Fruit fly (Drosophila melanogaster) whole organism, embryonic: ENCODE data around the gene CG4461.
A peak's percentile ranks its signal among the peaks of the same experiment; 100 is the strongest.

Source experiments
- ATbp ChIP-seq: fragments of 200-800 bp; sonication (Bioruptor generic); optimal IDR thresholded peaks from 2 replicates; lab custom pipeline; 2017; ENCODE audit warnings: missing biosample characterization, mild to moderate bottlenecking, missing genetic modification characterization, missing genetic modification reagents
- Blimp-1 ChIP-seq: fragments of 200-800 bp; sonication (Bioruptor generic); optimal IDR thresholded peaks from 3 replicates; lab custom pipeline; 2018; ENCODE audit warnings: missing biosample characterization, missing genetic modification characterization, mild to moderate bottlenecking, moderate library complexity, missing genetic modification reagents
- Bteb2 ChIP-seq: fragments of 200-800 bp; sonication (Bioruptor generic); optimal IDR thresholded peaks from 2 replicates; lab custom pipeline; 2016; ENCODE audit warnings: missing biosample characterization, missing genetic modification characterization
- CG10147 ChIP-seq: fragments of 200-800 bp; sonication (Bioruptor generic); optimal IDR thresholded peaks from 2 replicates; lab custom pipeline; 2019; ENCODE audit warnings: missing biosample characterization, mild to moderate bottlenecking, missing genetic modification characterization, moderate library complexity
- CG10321 ChIP-seq: fragments of 200-800 bp; sonication (Bioruptor generic); IDR thresholded peaks from 2 replicates; pipeline ENCODE4 v1.3.6; 2022; ENCODE audit warnings: missing biosample characterization, missing genetic modification characterization
- CG10366 ChIP-seq: fragments of 200-800 bp; sonication (Bioruptor generic); IDR thresholded peaks from 2 replicates; pipeline ENCODE4 v1.3.6; 2022; ENCODE audit warnings: missing biosample characterization, missing genetic modification characterization
- CG10959 ChIP-seq: fragments of 200-800 bp; sonication (Bioruptor generic); IDR thresholded peaks from 2 replicates; pipeline ENCODE4 v1.3.6; 2022; ENCODE audit warnings: missing biosample characterization, missing genetic modification characterization
- CG15601 ChIP-seq: fragments of 200-800 bp; sonication (Bioruptor generic); optimal IDR thresholded peaks from 3 replicates; lab custom pipeline; 2019; ENCODE audit warnings: missing biosample characterization, mild to moderate bottlenecking, missing genetic modification characterization, moderate library complexity
- CG15696 ChIP-seq: fragments of 200-800 bp; sonication (Bioruptor generic); optimal IDR thresholded peaks from 2 replicates; lab custom pipeline; 2019; ENCODE audit warnings: missing biosample characterization, mild to moderate bottlenecking, missing genetic modification characterization, moderate library complexity
- CG1603 ChIP-seq: fragments of 200-800 bp; sonication (Bioruptor generic); optimal IDR thresholded peaks from 2 replicates; lab custom pipeline; 2019; ENCODE audit warnings: missing biosample characterization, mild to moderate bottlenecking, missing genetic modification characterization, moderate library complexity
- CG18262 ChIP-seq: fragments of 200-800 bp; optimal IDR thresholded peaks from 3 replicates; lab custom pipeline; 2019; ENCODE audit warnings: missing biosample characterization, mild to moderate bottlenecking, missing genetic modification characterization, moderate library complexity
- CG2678 ChIP-seq: fragments of 200-800 bp; sonication (Bioruptor generic); optimal IDR thresholded peaks from 3 replicates; lab custom pipeline; 2019; ENCODE audit warnings: missing biosample characterization, mild to moderate bottlenecking, missing genetic modification characterization, moderate library complexity
- CG3407 ChIP-seq: fragments of 200-800 bp; sonication (Bioruptor generic); optimal IDR thresholded peaks from 2 replicates; lab custom pipeline; 2018; ENCODE audit warnings: missing biosample characterization, mild to moderate bottlenecking, missing genetic modification characterization
- CG42726 ChIP-seq: fragments of 200-800 bp; sonication (Bioruptor generic); IDR thresholded peaks from 2 replicates; pipeline ENCODE4 v1.3.6; 2022; ENCODE audit warnings: missing biosample characterization, missing genetic modification characterization; ENCODE audit not compliant: partially characterized antibody
- CG4360 ChIP-seq: fragments of 200-800 bp; sonication (Bioruptor generic); IDR thresholded peaks from 2 replicates; pipeline ENCODE4 v1.3.6; 2022; ENCODE audit warnings: missing biosample characterization, missing genetic modification characterization
- CG4854 ChIP-seq: fragments of 200-800 bp; sonication (Bioruptor generic); optimal IDR thresholded peaks from 2 replicates; lab custom pipeline; 2016; ENCODE audit warnings: missing biosample characterization, missing genetic modification characterization, inconsistent platforms
- CG7372 ChIP-seq: fragments of 200-800 bp; sonication (Bioruptor generic); IDR thresholded peaks from 2 replicates; pipeline ENCODE4 v1.3.6; 2022; ENCODE audit warnings: missing biosample characterization, missing genetic modification characterization
- CG7987 ChIP-seq: fragments of 200-800 bp; sonication (Bioruptor generic); optimal IDR thresholded peaks from 2 replicates; lab custom pipeline; 2018; ENCODE audit warnings: missing biosample characterization, mild to moderate bottlenecking, missing genetic modification characterization, moderate library complexity
- CHES-1-like ChIP-seq: fragments of 200-800 bp; sonication (Bioruptor generic); optimal IDR thresholded peaks from 2 replicates; lab custom pipeline; 2016; ENCODE audit warnings: missing biosample characterization, missing genetic modification characterization
- CrebB ChIP-seq: fragments of 200-800 bp; sonication (Bioruptor generic); optimal IDR thresholded peaks from 3 replicates; lab custom pipeline; 2018; ENCODE audit warnings: missing biosample characterization, mild to moderate bottlenecking, missing genetic modification characterization
- E2f2 ChIP-seq: fragments of 200-800 bp; sonication (Bioruptor generic); IDR thresholded peaks from 2 replicates; pipeline ENCODE4 v1.3.6; 2022; ENCODE audit warnings: missing biosample characterization, missing genetic modification characterization
- HLH3B ChIP-seq: fragments of 200-800 bp; sonication (Bioruptor generic); IDR thresholded peaks from 2 replicates; pipeline ENCODE4 v1.3.6; 2022; ENCODE audit warnings: missing biosample characterization, missing genetic modification characterization
- HLH4C ChIP-seq: fragments of 200-800 bp; sonication (Bioruptor generic); IDR thresholded peaks from 3 replicates; pipeline ENCODE4 v1.3.6; 2022; ENCODE audit warnings: missing biosample characterization, missing genetic modification characterization; ENCODE audit not compliant: partially characterized antibody
- HLH54F ChIP-seq: fragments of 200-800 bp; sonication (Bioruptor generic); optimal IDR thresholded peaks from 3 replicates; lab custom pipeline; 2016; ENCODE audit warnings: missing biosample characterization, missing genetic modification characterization
- PHDP ChIP-seq: fragments of 200-800 bp; sonication (Bioruptor generic); optimal IDR thresholded peaks from 3 replicates; lab custom pipeline; 2018; ENCODE audit warnings: missing biosample characterization, mild to moderate bottlenecking, missing genetic modification characterization, moderate library complexity
- Rfx ChIP-seq: fragments of 200-800 bp; sonication (Bioruptor generic); IDR thresholded peaks from 2 replicates; pipeline ENCODE4 v1.3.6; 2022; ENCODE audit warnings: missing biosample characterization, missing genetic modification characterization
- Side ChIP-seq: fragments of 200-800 bp; sonication (Bioruptor generic); optimal IDR thresholded peaks from 2 replicates; lab custom pipeline; 2016; ENCODE audit warnings: missing biosample characterization, missing genetic modification characterization
- ap ChIP-seq: fragments of 200-800 bp; sonication (Bioruptor generic); IDR thresholded peaks from 2 replicates; pipeline ENCODE4 v1.3.6; 2022; ENCODE audit warnings: missing biosample characterization, missing genetic modification characterization
- ase ChIP-seq: fragments of 200-800 bp; sonication (Bioruptor generic); IDR thresholded peaks from 3 replicates; pipeline ENCODE4 v1.3.6; 2022; ENCODE audit warnings: missing biosample characterization, missing genetic modification characterization
- ato ChIP-seq: fragments of 200-800 bp; sonication (Bioruptor generic); IDR thresholded peaks from 2 replicates; pipeline ENCODE4 v1.3.6; 2022; ENCODE audit warnings: missing biosample characterization, missing genetic modification characterization; ENCODE audit not compliant: partially characterized antibody
- br ChIP-seq: fragments of >200 bp; optimal IDR thresholded peaks from 2 replicates; lab custom pipeline; 2017
- cad ChIP-seq: fragments of >200 bp; optimal IDR thresholded peaks from 2 replicates; lab custom pipeline; 2017; ENCODE audit warnings: missing biosample characterization, missing genetic modification characterization
- chn ChIP-seq: fragments of 200-800 bp; sonication (Bioruptor generic); optimal IDR thresholded peaks from 2 replicates; lab custom pipeline; 2016; ENCODE audit warnings: missing biosample characterization, missing genetic modification characterization
- cwo ChIP-seq: fragments of 200-800 bp; sonication (Bioruptor generic); optimal IDR thresholded peaks from 3 replicates; lab custom pipeline; 2017; ENCODE audit warnings: missing biosample characterization, missing genetic modification characterization, mild to moderate bottlenecking, moderate library complexity, missing genetic modification reagents
- dan ChIP-seq: fragments of 200-800 bp; sonication (Bioruptor generic); IDR thresholded peaks from 2 replicates; pipeline ENCODE4 v1.3.6; 2022; ENCODE audit warnings: missing biosample characterization, missing genetic modification characterization
- dmrt99B ChIP-seq: fragments of 200-800 bp; sonication (Bioruptor generic); optimal IDR thresholded peaks from 2 replicates; lab custom pipeline; 2018; ENCODE audit warnings: missing biosample characterization, mild to moderate bottlenecking, missing genetic modification characterization, moderate library complexity
- exex ChIP-seq: fragments of 200-800 bp; sonication (Bioruptor generic); optimal IDR thresholded peaks from 4 replicates; lab custom pipeline; 2018; ENCODE audit warnings: missing biosample characterization, mild to moderate bottlenecking, missing genetic modification characterization, moderate library complexity
- gcm2 ChIP-seq: fragments of 200-800 bp; sonication (Bioruptor generic); optimal IDR thresholded peaks from 2 replicates; lab custom pipeline; 2016; ENCODE audit warnings: missing biosample characterization, missing genetic modification characterization
- grn ChIP-seq: fragments of 200-800 bp; sonication (Bioruptor generic); optimal IDR thresholded peaks from 3 replicates; lab custom pipeline; 2017; ENCODE audit warnings: missing biosample characterization, missing genetic modification characterization
- kah ChIP-seq: fragments of 200-800 bp; sonication (Bioruptor generic); optimal IDR thresholded peaks from 2 replicates; lab custom pipeline; 2018; ENCODE audit warnings: missing biosample characterization, mild to moderate bottlenecking, missing genetic modification characterization
- lab ChIP-seq: fragments of 200-800 bp; sonication (Bioruptor generic); optimal IDR thresholded peaks from 3 replicates; lab custom pipeline; 2017; ENCODE audit warnings: missing biosample characterization, missing genetic modification characterization, mild to moderate bottlenecking, moderate library complexity, missing genetic modification reagents
- nom ChIP-seq: fragments of 200-800 bp; sonication (Bioruptor generic); optimal IDR thresholded peaks from 2 replicates; lab custom pipeline; 2017; ENCODE audit warnings: missing biosample characterization, missing genetic modification characterization, mild to moderate bottlenecking, moderate library complexity, missing genetic modification reagents
- pb ChIP-seq: fragments of 200-800 bp; sonication (Bioruptor generic); optimal IDR thresholded peaks from 3 replicates; lab custom pipeline; 2016; ENCODE audit warnings: missing biosample characterization, missing genetic modification characterization
- peb ChIP-seq: fragments of 200-800 bp; sonication (Bioruptor generic); IDR thresholded peaks from 2 replicates; pipeline ENCODE4 v1.3.6; 2022; ENCODE audit warnings: missing biosample characterization, missing genetic modification characterization
- pzg ChIP-seq: fragments of 200-800 bp; sonication (Bioruptor generic); optimal IDR thresholded peaks from 3 replicates; lab custom pipeline; 2018; ENCODE audit warnings: missing biosample characterization, mild to moderate bottlenecking, missing genetic modification characterization, moderate library complexity
- scrt ChIP-seq: fragments of 200-800 bp; sonication (Bioruptor generic); optimal IDR thresholded peaks from 2 replicates; lab custom pipeline; 2018; ENCODE audit warnings: missing biosample characterization, mild to moderate bottlenecking, missing genetic modification characterization, moderate library complexity
- sens ChIP-seq: fragments of 200-800 bp; sonication (Bioruptor generic); peaks from one replicate; lab custom pipeline; 2016; ENCODE audit warnings: missing biosample characterization, missing genetic modification characterization
- shn ChIP-seq: fragments of 200-800 bp; sonication (Bioruptor generic); optimal IDR thresholded peaks from 3 replicates; lab custom pipeline; 2016; ENCODE audit warnings: missing biosample characterization, missing genetic modification characterization
- sima ChIP-seq: fragments of 200-800 bp; sonication (Bioruptor generic); optimal IDR thresholded peaks from 2 replicates; lab custom pipeline; 2016; ENCODE audit warnings: missing biosample characterization, missing genetic modification characterization
- wek ChIP-seq: fragments of 200-800 bp; sonication (Bioruptor generic); optimal IDR thresholded peaks from 3 replicates; lab custom pipeline; 2018; ENCODE audit warnings: missing biosample characterization, mild to moderate bottlenecking, missing genetic modification characterization, moderate library complexity
- z ChIP-seq: fragments of 200-800 bp; sonication (Bioruptor generic); IDR thresholded peaks from 3 replicates; pipeline ENCODE4 v1.3.6; 2022; ENCODE audit warnings: missing biosample characterization, missing genetic modification characterization

CG4461 gene

DNA sequence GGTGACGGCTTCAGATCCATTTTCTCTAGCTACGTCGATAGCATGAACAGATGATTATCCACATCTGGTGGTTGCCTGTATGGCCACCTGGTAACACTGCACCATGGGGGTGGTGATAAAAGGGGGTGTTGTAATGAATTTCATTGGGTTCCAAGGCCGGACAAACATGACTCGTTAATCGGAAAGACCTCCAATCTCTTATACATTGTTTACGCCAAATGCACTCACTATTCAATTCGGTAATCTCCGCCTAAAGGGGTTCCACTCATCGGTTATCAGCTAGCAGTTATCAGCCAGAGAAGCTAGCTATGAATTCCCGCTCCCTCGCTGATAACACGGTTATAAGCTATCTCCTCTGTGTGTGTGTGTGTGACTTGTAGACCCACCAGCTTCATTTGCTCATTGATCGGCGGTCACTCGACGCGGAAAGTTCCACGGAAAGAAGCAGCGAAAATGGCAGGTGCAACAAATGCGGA, 15.0 kb upstream of the CG4461 start, which contains the start of gene Pdxk (continued):
- no peak for TF ChIP-seq ATbp (GFP tag; lab: Kevin White, UChicago)
- TF ChIP-seq CG10321 = no peak
- peak; percentile 49 for TF ChIP-seq CG1603 (tag; lab: Kevin White, UChicago)
- TF ChIP-seq CG10959 (GFP tag; lab: Robert Waterston, UW) = no peak
- peak; percentile 59 for TF ChIP-seq chn (GFP tag; lab: Kevin White, UChicago)
- TF ChIP-seq Bteb2 (GFP tag; lab: Kevin White, UChicago) = no peak
- TF ChIP-seq grn (GFP tag; lab: Kevin White, UChicago) = peak; percentile 71
- no peak for TF ChIP-seq HLH3B
- TF ChIP-seq Blimp-1 (GFP tag; lab: Kevin White, UChicago) = no peak
- peak; percentile 37; the same call in 1 of the 2 replicates for TF ChIP-seq E2f2 (GFP tag; lab: Robert Waterston, UW)
- TF ChIP-seq peb (GFP tag; lab: Robert Waterston, UW) = no peak
- no peak for TF ChIP-seq dan (GFP tag; lab: Robert Waterston, UW)
- peak; percentile 16 for TF ChIP-seq PHDP
- no peak for TF ChIP-seq ap (GFP tag; lab: Robert Waterston, UW)
- peak; percentile 43; the same call in 1 of the 2 replicates for TF ChIP-seq Rfx
- no peak for TF ChIP-seq sima (GFP tag; lab: Kevin White, UChicago)
- peak; percentile 59 for TF ChIP-seq nom (GFP tag; lab: Kevin White, UChicago)
- peak; percentile 52 for TF ChIP-seq CG7987 (GFP tag; lab: Kevin White, UChicago)
- peak; percentile 63 for TF ChIP-seq kah
- peak; percentile 94 for TF ChIP-seq z (GFP tag; lab: Robert Waterston, UW)
- TF ChIP-seq cad = no peak
- TF ChIP-seq gcm2 (GFP tag; lab: Kevin White, UChicago) = no peak
- TF ChIP-seq cwo (GFP tag; lab: Kevin White, UChicago) = peak; percentile 25
- no peak for TF ChIP-seq pb (GFP tag; lab: Kevin White, UChicago)
- no peak for TF ChIP-seq CG10147 (GFP tag; lab: Kevin White, UChicago)
- peak; percentile 18 for TF ChIP-seq CG2678
- no peak for TF ChIP-seq CG42726 (GFP tag; lab: Robert Waterston, UW)
- peak; percentile 62 for TF ChIP-seq pzg
- TF ChIP-seq ase (GFP tag; lab: Robert Waterston, UW) = no peak
- TF ChIP-seq Side (GFP tag; lab: Kevin White, UChicago) = no peak
- no peak for TF ChIP-seq CG15601
- peak; percentile 58 for TF ChIP-seq sens (GFP tag; lab: Kevin White, UChicago)
- 0 out of 3 replicates have a peak, but pooled peaks have one; percentile 30 for TF ChIP-seq HLH4C (GFP tag; lab: Robert Waterston, UW)
- 0 out of 2 replicates have a peak, but pooled peaks have one; percentile 22 for TF ChIP-seq CG4360 (GFP tag; lab: Robert Waterston, UW)
- TF ChIP-seq CG15696 (tag; lab: Kevin White, UChicago) = no peak
- TF ChIP-seq CG18262 (tag; lab: Kevin White, UChicago) = no peak
- TF ChIP-seq CG3407 (GFP tag; lab: Kevin White, UChicago) = no peak
- peak; percentile 67 for TF ChIP-seq exex (tag; lab: Kevin White, UChicago)
- TF ChIP-seq CG10366 (GFP tag; lab: Robert Waterston, UW) = no peak
- TF ChIP-seq CG7372 = no peak
- no peak for TF ChIP-seq shn (GFP tag; lab: Kevin White, UChicago)
- TF ChIP-seq CrebB (tag; lab: Kevin White, UChicago) = peak; percentile 45
- peak; percentile 49 for TF ChIP-seq lab (GFP tag; lab: Kevin White, UChicago)
- TF ChIP-seq ato (GFP tag; lab: Robert Waterston, UW) = no peak
- no peak for TF ChIP-seq CHES-1-like (GFP tag; lab: Kevin White, UChicago)
- TF ChIP-seq scrt (GFP tag; lab: Kevin White, UChicago) = no peak
- no peak for TF ChIP-seq dmrt99B (tag; lab: Kevin White, UChicago)
- TF ChIP-seq wek (GFP tag; lab: Kevin White, UChicago) = peak; percentile 59
- no peak for TF ChIP-seq HLH54F (GFP tag; lab: Kevin White, UChicago)
- no peak for TF ChIP-seq br (lab: Kevin White, UChicago)
- no peak for TF ChIP-seq CG4854 (GFP tag; lab: Kevin White, UChicago)
